Worm (Caenorhabditis elegans): ENCODE data around the gene T14B4.5.
A peak's percentile ranks its signal among the peaks of the same experiment; 100 is the strongest.

The T14B4.5 gene

ce11 chrII:6741428-6741827 lies 24.8 kb downstream of the T14B4.5 start, which contains the start of gene exos-8:
TSS of gene exos-8 (plus strand) at chrII:6741691.
- peak; percentile 80 for TF ChIP-seq nhr-77 (tag; optimal IDR thresholded peaks at IDR 0.05)
- TF ChIP-seq tra-1 (GFP tag; IDR thresholded peaks at IDR 0.05) = no peak
- peak in 1 of 2 experiments; percentile 85 for TF ChIP-seq lsy-2 (tag; optimal IDR thresholded peaks at IDR 0.05)
- TF ChIP-seq ceh-20 (GFP tag; IDR thresholded peaks at IDR 0.05) = no peak
- TF ChIP-seq dmd-9 (GFP tag; IDR thresholded peaks at IDR 0.05) = peak; percentile 51; the same call in 1 of the 2 replicates
- TF ChIP-seq rbr-2 (tag; optimal IDR thresholded peaks at IDR 0.05) = peak; percentile 65
- TF ChIP-seq lin-38 (GFP tag; IDR thresholded peaks at IDR 0.05) = peak; percentile 96
- peak; percentile 66 for TF ChIP-seq nhr-28 (tag; optimal IDR thresholded peaks at IDR 0.05)
- TF ChIP-seq lin-13 (GFP tag; optimal IDR thresholded peaks at IDR 0.05) = peak; percentile 33
- peak; percentile 59 for TF ChIP-seq mxl-3 (GFP tag; optimal IDR thresholded peaks at IDR 0.05)
- peak in 1 of 2 experiments; percentile 78 for TF ChIP-seq hif-1 (tag; optimal IDR thresholded peaks at IDR 0.05)
- no peak for TF ChIP-seq Y75B8A.6 (GFP tag; IDR thresholded peaks at IDR 0.05)
- peak; percentile 96 for TF ChIP-seq mes-2 (tag; optimal IDR thresholded peaks at IDR 0.05; ENCODE audit: poor library complexity, severe bottlenecking)
- no peak for TF ChIP-seq Y48G9A.11 (GFP tag; IDR thresholded peaks at IDR 0.05)
- TF ChIP-seq saeg-2 (GFP tag; IDR thresholded peaks at IDR 0.05) = no peak
- TF ChIP-seq T20F7.1 (GFP tag; optimal IDR thresholded peaks at IDR 0.05) = peak; percentile 77
- TF ChIP-seq hlh-11 (tag; optimal IDR thresholded peaks at IDR 0.05) = peak; percentile 21
- peak in 1 of 2 experiments; percentile 32 for TF ChIP-seq unc-62 (GFP tag; optimal IDR thresholded peaks at IDR 0.05 in 1 of 2)
- no peak for TF ChIP-seq unc-62 (tag; optimal IDR thresholded peaks at IDR 0.05)
- no peak for TF ChIP-seq ceh-62 (tag; optimal IDR thresholded peaks at IDR 0.05)
- TF ChIP-seq aha-1 (tag) = no peak
- TF ChIP-seq unc-130 (GFP tag; optimal IDR thresholded peaks at IDR 0.05) = peak; percentile 95
- TF ChIP-seq ZK337.2 (GFP tag; IDR thresholded peaks at IDR 0.05) = peak; percentile 65; the same call in 1 of the 2 replicates
- 0 out of 2 replicates have a peak, but pooled peaks have one; percentile 28 for TF ChIP-seq vab-7 (GFP tag; IDR thresholded peaks at IDR 0.05)
- peak; percentile 55 for TF ChIP-seq dpl-1 (GFP tag; optimal IDR thresholded peaks at IDR 0.05)
- peak; percentile 58; the same call in 1 of the 2 replicates for TF ChIP-seq hmg-1.1 (GFP tag; IDR thresholded peaks at IDR 0.05)

- TF ChIP-seq mdt-29 (GFP tag; IDR thresholded peaks at IDR 0.05) (no peak), lin-29 (GFP tag; IDR thresholded peaks at IDR 0.05) (no peak), nhr-25 (tag; optimal IDR thresholded peaks at IDR 0.05; ENCODE audit: borderline replicate concordance, insufficient read depth) (no peak)
These were observed 26.0 kb downstream of the T14B4.5 start, which contains the start of gene F41G3.6 for ce11 chrII:6742614-6743013. TSS of gene F41G3.6 (plus strand) at chrII:6742914.

- TF ChIP-seq lin-1 (GFP tag; IDR thresholded peaks at IDR 0.05) = no peak
These were observed 28.0 kb downstream of the T14B4.5 start, which contains the start of gene ins-15 for ce11 chrII:6744648-6745047. TSS of gene ins-15 (minus strand) at chrII:6744748.

- no peak for TF ChIP-seq ZK546.5 (tag; optimal IDR thresholded peaks at IDR 0.05)
- no peak for TF ChIP-seq ztf-7 (tag; optimal IDR thresholded peaks at IDR 0.05)
- TF ChIP-seq nhr-237 (tag; optimal IDR thresholded peaks at IDR 0.05) = no peak
- TF ChIP-seq arid-1 (GFP tag; conservative IDR thresholded peaks at IDR 0.05) = no peak
- no peak for TF ChIP-seq zag-1 (tag; optimal IDR thresholded peaks at IDR 0.05)
- no peak for TF ChIP-seq hmg-1.1 (GFP tag; IDR thresholded peaks at IDR 0.05)
- no peak for TF ChIP-seq daf-12 (tag; optimal IDR thresholded peaks at IDR 0.05)
- no peak for TF ChIP-seq F10B5.3 (tag; optimal IDR thresholded peaks at IDR 0.05)
- TF ChIP-seq duxl-1 (tag; optimal IDR thresholded peaks at IDR 0.05; ENCODE audit: poor library complexity) = no peak
- no peak for TF ChIP-seq mxl-2 (GFP tag; conservative IDR thresholded peaks at IDR 0.05)
- TF ChIP-seq dpl-1 (GFP tag; optimal IDR thresholded peaks at IDR 0.05) = no peak
These were observed 29.1 kb downstream of the T14B4.5 start, which contains the start of gene ins-14 for ce11 chrII:6745783-6746182. TSS of gene ins-14 (minus strand) at chrII:6745814.
